Worm (Caenorhabditis elegans): Measurements from ENCODE around the gene nhr-103.

nhr-103 gene

DNA sequence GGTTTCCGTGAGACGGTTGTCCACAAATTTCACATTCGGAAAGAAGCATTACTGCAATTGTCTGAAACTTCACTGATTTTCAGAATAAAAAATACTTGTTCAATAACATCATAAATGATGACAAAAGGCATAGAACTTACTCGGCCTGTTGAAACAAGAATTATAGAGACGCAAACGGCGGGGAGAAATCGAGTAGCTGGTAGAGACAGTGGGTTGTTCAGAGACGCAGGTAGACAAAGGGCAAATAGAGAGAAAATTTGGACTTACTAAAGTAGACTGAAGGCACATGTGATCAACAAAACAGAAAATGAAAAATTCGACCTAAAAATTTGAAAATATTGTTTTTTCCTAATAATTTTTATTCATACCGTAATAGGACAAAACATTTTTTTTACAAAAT lies 34.5 kb downstream of the nhr-103 start, which contains the start of gene nhr-182 (continued):
- TF ChIP-seq tbx-2 (tag; optimal IDR thresholded peaks at IDR 0.05), result no peak
- no peak for TF ChIP-seq snpc-4 (tag; optimal IDR thresholded peaks at IDR 0.05)
- TF ChIP-seq unc-39 (tag; optimal IDR thresholded peaks at IDR 0.05), result no peak
- TF ChIP-seq fkh-2 (tag; optimal IDR thresholded peaks at IDR 0.05), result no peak
- TF ChIP-seq ztf-11 (tag; optimal IDR thresholded peaks at IDR 0.05), result no peak
- no peak for TF ChIP-seq egl-27 (tag; optimal IDR thresholded peaks at IDR 0.05)
- no peak for TF ChIP-seq aly-2 (tag; optimal IDR thresholded peaks at IDR 0.05)
- TF ChIP-seq pha-4 (tag; optimal IDR thresholded peaks at IDR 0.05), result peak; percentile 83
- TF ChIP-seq ceh-82 (tag; optimal IDR thresholded peaks at IDR 0.05), result no peak
- no peak for TF ChIP-seq ztf-4 (tag; optimal IDR thresholded peaks at IDR 0.05)
- no peak for TF ChIP-seq fkh-10 (GFP tag; optimal IDR thresholded peaks at IDR 0.05)

ce11 chrV:2260660-2261059 lies 35.4 kb downstream of the nhr-103 start, which contains the start of gene F41B5.12:
TSS of gene F41B5.12 (plus strand) at chrV:2260960.
- TF ChIP-seq nhr-77 (tag; optimal IDR thresholded peaks at IDR 0.05), result no peak
- no peak for TF ChIP-seq ceh-16 (tag; optimal IDR thresholded peaks at IDR 0.05)
- no peak for TF ChIP-seq mdl-1 (tag; optimal IDR thresholded peaks at IDR 0.05)
- TF ChIP-seq tbx-2 (tag; optimal IDR thresholded peaks at IDR 0.05), result no peak
- no peak for TF ChIP-seq unc-62 (GFP tag; optimal IDR thresholded peaks at IDR 0.05)
- no peak for TF ChIP-seq daf-12 (tag; optimal IDR thresholded peaks at IDR 0.05)
- no peak for TF ChIP-seq fkh-10 (GFP tag; optimal IDR thresholded peaks at IDR 0.05)
- no peak for TF ChIP-seq unc-39 (tag; optimal IDR thresholded peaks at IDR 0.05)
- no peak for TF ChIP-seq nhr-25 (tag; optimal IDR thresholded peaks at IDR 0.05)
- no peak for TF ChIP-seq ceh-82 (tag; optimal IDR thresholded peaks at IDR 0.05)
- no peak for TF ChIP-seq ama-1 (optimal IDR thresholded peaks at IDR 0.05)
- no peak for TF ChIP-seq elt-3 (tag; optimal IDR thresholded peaks at IDR 0.05)
- TF ChIP-seq nhr-67 (tag; optimal IDR thresholded peaks at IDR 0.05), result no peak
- no peak for TF ChIP-seq nhr-12 (tag; optimal IDR thresholded peaks at IDR 0.05)
- no peak for TF ChIP-seq nhr-28 (tag; optimal IDR thresholded peaks at IDR 0.05)
- no peak for TF ChIP-seq pqm-1 (tag; optimal IDR thresholded peaks at IDR 0.05)

DNA sequence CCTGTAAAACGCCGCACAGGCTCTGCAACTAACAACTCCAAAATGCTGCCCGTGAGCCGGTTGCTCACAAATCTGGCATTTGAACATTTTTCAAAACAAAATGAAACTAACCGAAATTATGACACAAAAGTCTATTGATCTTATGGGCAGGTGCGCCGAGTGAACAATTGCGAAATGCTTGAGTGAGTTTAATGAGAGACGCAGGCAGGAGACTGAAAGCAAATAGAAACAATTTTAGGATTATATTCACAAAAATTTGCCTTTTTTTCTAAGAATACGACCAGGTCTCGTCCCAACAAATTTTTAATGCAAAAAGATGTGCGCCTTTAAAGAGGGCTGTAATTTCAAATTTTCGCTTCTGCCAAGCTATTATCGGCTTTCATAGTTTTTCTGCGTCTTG lies 39.2 kb downstream of the nhr-103 start, which contains the start of gene nhr-183:
Gene nhr-183 (minus strand): TSS at position 180 of the 400 bp plus-strand sequence.
- TF ChIP-seq skn-1 (tag; optimal IDR thresholded peaks at IDR 0.05) (no peak), pha-4 (tag; optimal IDR thresholded peaks at IDR 0.05) (peak; percentile 46)

DNA sequence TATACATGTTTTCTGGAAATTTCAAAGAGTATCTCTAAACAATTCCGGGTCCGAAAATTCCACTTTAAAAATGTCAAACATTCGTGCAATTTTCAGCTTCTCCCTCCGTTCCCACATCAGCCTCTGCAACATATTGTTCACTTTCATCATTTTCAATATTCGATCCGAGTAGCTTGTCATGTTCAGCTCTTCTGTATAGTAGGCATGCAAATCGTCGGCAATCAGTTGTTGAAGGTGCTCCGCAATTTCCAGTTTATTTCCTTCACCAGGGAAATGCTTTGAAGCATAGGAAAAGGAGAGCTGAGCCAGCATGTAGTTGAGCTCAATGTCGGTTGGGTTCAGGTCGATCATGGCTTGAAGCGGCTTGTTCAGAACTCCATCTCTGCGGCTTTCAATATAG lies 39.7 kb downstream of the nhr-103 start:
- TF ChIP-seq nfya-1 (tag; optimal IDR thresholded peaks at IDR 0.05; ENCODE audit: insufficient read depth) (no peak), aly-2 (tag; optimal IDR thresholded peaks at IDR 0.05) (no peak), egl-5 (tag; optimal IDR thresholded peaks at IDR 0.05) (no peak), ceh-9 (tag; optimal IDR thresholded peaks at IDR 0.05) (no peak), mdl-1 (tag; optimal IDR thresholded peaks at IDR 0.05) (no peak), ZK546.5 (tag; optimal IDR thresholded peaks at IDR 0.05) (no peak), nhr-67 (tag; optimal IDR thresholded peaks at IDR 0.05) (no peak), elt-2 (tag; optimal IDR thresholded peaks at IDR 0.05) (no peak), elt-1 (tag; optimal IDR thresholded peaks at IDR 0.05) (no peak), zag-1 (tag; optimal IDR thresholded peaks at IDR 0.05) (no peak)

ce11 chrV:2266958-2267357 lies 41.7 kb downstream of the nhr-103 start, which contains the start of gene nhr-275:
TSS of gene nhr-275 (minus strand) at chrV:2267058.
- TF ChIP-seq lin-39 (tag; optimal IDR thresholded peaks at IDR 0.05) (no peak), nhr-43 (tag; optimal IDR thresholded peaks at IDR 0.05; ENCODE audit: poor library complexity, severe bottlenecking) (no peak), nhr-12 (tag; optimal IDR thresholded peaks at IDR 0.05) (no peak), unc-39 (tag; optimal IDR thresholded peaks at IDR 0.05) (no peak), pqm-1 (tag; optimal IDR thresholded peaks at IDR 0.05) (no peak), fkh-10 (GFP tag; optimal IDR thresholded peaks at IDR 0.05) (no peak), aly-2 (tag; optimal IDR thresholded peaks at IDR 0.05) (no peak), nhr-23 (tag; optimal IDR thresholded peaks at IDR 0.05) (no peak), jun-1 (tag; optimal IDR thresholded peaks at IDR 0.05) (no peak)

All from whole organism, L3 larva.